Fruit fly (Drosophila melanogaster) whole organism, embryonic: ENCODE measurements around the gene CG2747.

Experiments
- Abd-B ChIP-seq: fragments of 200-800 bp; sonication (Bioruptor generic); optimal IDR thresholded peaks from 2 replicates; lab custom pipeline; 2018; ENCODE audit warnings: missing biosample characterization, mild to moderate bottlenecking, missing genetic modification characterization, moderate library complexity
- CG10147 ChIP-seq: fragments of 200-800 bp; sonication (Bioruptor generic); optimal IDR thresholded peaks from 2 replicates; lab custom pipeline; 2019; ENCODE audit warnings: missing biosample characterization, mild to moderate bottlenecking, missing genetic modification characterization, moderate library complexity
- CG12104 ChIP-seq: fragments of 200-800 bp; sonication (Bioruptor generic); optimal IDR thresholded peaks from 3 replicates; lab custom pipeline; 2016; ENCODE audit warnings: missing biosample characterization, missing genetic modification characterization
- CG12299 ChIP-seq: fragments of 200-800 bp; sonication (Bioruptor generic); optimal IDR thresholded peaks from 2 replicates; lab custom pipeline; 2018; ENCODE audit warnings: missing biosample characterization, mild to moderate bottlenecking, missing genetic modification characterization
- CG12744 ChIP-seq: fragments of 200-800 bp; sonication (Bioruptor generic); optimal IDR thresholded peaks from 2 replicates; lab custom pipeline; 2016; ENCODE audit warnings: missing biosample characterization, missing genetic modification characterization
- CG15514 ChIP-seq: fragments of 200-800 bp; sonication (Bioruptor generic); optimal IDR thresholded peaks from 3 replicates; lab custom pipeline; 2017; ENCODE audit warnings: missing biosample characterization, missing genetic modification characterization, mild to moderate bottlenecking, moderate library complexity, missing genetic modification reagents
- CG15601 ChIP-seq: fragments of 200-800 bp; sonication (Bioruptor generic); optimal IDR thresholded peaks from 3 replicates; lab custom pipeline; 2019; ENCODE audit warnings: missing biosample characterization, mild to moderate bottlenecking, missing genetic modification characterization, moderate library complexity
- CG17328 ChIP-seq: fragments of 200-800 bp; sonication (Bioruptor generic); IDR thresholded peaks from 2 replicates; pipeline ENCODE4 v1.3.6; 2022; ENCODE audit warnings: missing biosample characterization, missing genetic modification characterization
- CG17829 ChIP-seq: fragments of 200-800 bp; optimal IDR thresholded peaks from 2 replicates; lab custom pipeline; 2019; ENCODE audit warnings: missing biosample characterization, mild to moderate bottlenecking, missing genetic modification characterization, moderate library complexity
- CG30403 ChIP-seq: fragments of 200-800 bp; sonication (Bioruptor generic); optimal IDR thresholded peaks from 3 replicates; lab custom pipeline; 2016; ENCODE audit warnings: missing biosample characterization, missing genetic modification characterization
- CG31388 ChIP-seq: fragments of 200-800 bp; sonication (Bioruptor generic); optimal IDR thresholded peaks from 2 replicates; lab custom pipeline; 2016; ENCODE audit warnings: missing biosample characterization, missing genetic modification characterization
- CG33557 ChIP-seq: fragments of 200-800 bp; sonication (Bioruptor generic); optimal IDR thresholded peaks from 2 replicates; lab custom pipeline; 2019; ENCODE audit warnings: missing biosample characterization, mild to moderate bottlenecking, missing genetic modification characterization, moderate library complexity
- CG3838 ChIP-seq: fragments of 200-800 bp; sonication (Bioruptor generic); optimal IDR thresholded peaks from 3 replicates; lab custom pipeline; 2016; ENCODE audit warnings: missing biosample characterization, missing genetic modification characterization
- CG4360 ChIP-seq: fragments of 200-800 bp; sonication (Bioruptor generic); IDR thresholded peaks from 2 replicates; pipeline ENCODE4 v1.3.6; 2022; ENCODE audit warnings: missing biosample characterization, missing genetic modification characterization
- CG4820 ChIP-seq: fragments of 200-800 bp; sonication (Bioruptor generic); optimal IDR thresholded peaks from 3 replicates; lab custom pipeline; 2016; ENCODE audit warnings: missing biosample characterization, missing genetic modification characterization
- CG6854 ChIP-seq: fragments of 200-800 bp; sonication (Bioruptor generic); optimal IDR thresholded peaks from 3 replicates; lab custom pipeline; 2017; ENCODE audit warnings: missing biosample characterization, mild to moderate bottlenecking, missing genetic modification characterization
- CG7271 ChIP-seq: fragments of 200-800 bp; sonication (Bioruptor generic); optimal IDR thresholded peaks from 2 replicates; lab custom pipeline; 2018; ENCODE audit warnings: missing biosample characterization, mild to moderate bottlenecking, missing genetic modification characterization, moderate library complexity
- CG8089 ChIP-seq: fragments of 200-800 bp; sonication (Bioruptor generic); optimal IDR thresholded peaks from 3 replicates; lab custom pipeline; 2016; ENCODE audit warnings: missing biosample characterization, missing genetic modification characterization
- CG8281 ChIP-seq: fragments of 200-800 bp; sonication (Bioruptor generic); optimal IDR thresholded peaks from 2 replicates; lab custom pipeline; 2018; ENCODE audit warnings: missing biosample characterization, mild to moderate bottlenecking, missing genetic modification characterization, moderate library complexity
- CG9797 ChIP-seq: fragments of 200-800 bp; sonication (Bioruptor generic); optimal IDR thresholded peaks from 3 replicates; lab custom pipeline; 2018; ENCODE audit warnings: missing biosample characterization, mild to moderate bottlenecking, missing genetic modification characterization
- CG9876 ChIP-seq: fragments of 200-800 bp; sonication (Bioruptor generic); optimal IDR thresholded peaks from 2 replicates; lab custom pipeline; 2016; ENCODE audit warnings: missing biosample characterization, missing genetic modification characterization
- Camta ChIP-seq: fragments of 200-800 bp; sonication (Bioruptor generic); optimal IDR thresholded peaks from 2 replicates; lab custom pipeline; 2016; ENCODE audit warnings: missing biosample characterization, missing genetic modification characterization
- D19B ChIP-seq: fragments of 200-800 bp; sonication (Bioruptor generic); optimal IDR thresholded peaks from 2 replicates; lab custom pipeline; 2017; ENCODE audit warnings: missing biosample characterization, mild to moderate bottlenecking, missing genetic modification characterization
- Dbx ChIP-seq: fragments of 200-800 bp; sonication (Bioruptor generic); IDR thresholded peaks from 3 replicates; pipeline ENCODE4 v1.3.6; 2022; ENCODE audit warnings: missing biosample characterization, missing genetic modification characterization
- Dip3 ChIP-seq: fragments of 200-800 bp; sonication (Bioruptor generic); optimal IDR thresholded peaks from 3 replicates; lab custom pipeline; 2016; ENCODE audit warnings: missing biosample characterization, missing genetic modification characterization
- Gsc ChIP-seq: fragments of 200-800 bp; sonication (Bioruptor generic); IDR thresholded peaks from 2 replicates; pipeline ENCODE4 v1.3.6; 2022; ENCODE audit warnings: missing biosample characterization, missing genetic modification characterization
- H15 ChIP-seq: fragments of 200-800 bp; sonication (Bioruptor generic); IDR thresholded peaks from 3 replicates; pipeline ENCODE4 v1.3.6; 2022; ENCODE audit warnings: missing biosample characterization, missing genetic modification characterization
- HLH3B ChIP-seq: fragments of 200-800 bp; sonication (Bioruptor generic); IDR thresholded peaks from 2 replicates; pipeline ENCODE4 v1.3.6; 2022; ENCODE audit warnings: missing biosample characterization, missing genetic modification characterization
- MTF-1 ChIP-seq: fragments of 200-800 bp; sonication (Bioruptor generic); optimal IDR thresholded peaks from 2 replicates; lab custom pipeline; 2018; ENCODE audit warnings: missing biosample characterization, mild to moderate bottlenecking, missing genetic modification characterization, borderline replicate concordance
- NC2α ChIP-seq: fragments of 200-800 bp; sonication (Bioruptor generic); optimal IDR thresholded peaks from 2 replicates; lab custom pipeline; 2016; ENCODE audit warnings: missing biosample characterization, missing genetic modification characterization
- NFAT ChIP-seq: fragments of 200-800 bp; sonication (Bioruptor generic); IDR thresholded peaks from 2 replicates; pipeline ENCODE4 v1.3.6; 2022; ENCODE audit warnings: missing biosample characterization, missing genetic modification characterization
- PHDP ChIP-seq: fragments of 200-800 bp; sonication (Bioruptor generic); optimal IDR thresholded peaks from 3 replicates; lab custom pipeline; 2018; ENCODE audit warnings: missing biosample characterization, mild to moderate bottlenecking, missing genetic modification characterization, moderate library complexity
- ap ChIP-seq: fragments of 200-800 bp; sonication (Bioruptor generic); IDR thresholded peaks from 2 replicates; pipeline ENCODE4 v1.3.6; 2022; ENCODE audit warnings: missing biosample characterization, missing genetic modification characterization
- ara ChIP-seq: fragments of 200-800 bp; sonication (Bioruptor generic); IDR thresholded peaks from 2 replicates; pipeline ENCODE4 v1.3.6; 2022; ENCODE audit warnings: missing biosample characterization, missing genetic modification characterization
- bab2 ChIP-seq: fragments of 200-800 bp; sonication (Bioruptor generic); optimal IDR thresholded peaks from 2 replicates; lab custom pipeline; 2016; ENCODE audit warnings: missing biosample characterization, missing genetic modification characterization
- dan ChIP-seq: fragments of 200-800 bp; sonication (Bioruptor generic); IDR thresholded peaks from 2 replicates; pipeline ENCODE4 v1.3.6; 2022; ENCODE audit warnings: missing biosample characterization, missing genetic modification characterization
- en ChIP-seq: fragments of 200-800 bp; sonication (Bioruptor generic); optimal IDR thresholded peaks from 2 replicates; lab custom pipeline; 2016; ENCODE audit warnings: missing biosample characterization, missing genetic modification characterization
- eve ChIP-seq, 2 experiments: fragments of >200 bp; optimal IDR thresholded peaks; 2 replicates each; lab custom pipeline; 2017; ENCODE audit warnings: missing biosample characterization in 2 of 2, missing genetic modification characterization in 2 of 2
- gce ChIP-seq: fragments of 200-800 bp; sonication (Bioruptor generic); IDR thresholded peaks from 3 replicates; pipeline ENCODE4 v1.3.6; 2022; ENCODE audit warnings: missing biosample characterization, missing genetic modification characterization
- gt ChIP-seq: fragments of 200-800 bp; sonication (Bioruptor generic); IDR thresholded peaks from 2 replicates; pipeline ENCODE4 v1.3.6; 2022; ENCODE audit warnings: missing biosample characterization, missing genetic modification characterization
- h ChIP-seq: fragments of >200 bp; optimal IDR thresholded peaks from 2 replicates; lab custom pipeline; 2017
- ham ChIP-seq: fragments of 200-800 bp; sonication (Bioruptor generic); IDR thresholded peaks from 2 replicates; pipeline ENCODE4 v1.3.6; 2022; ENCODE audit warnings: missing biosample characterization, missing genetic modification characterization
- hbn ChIP-seq: fragments of 200-800 bp; sonication (Bioruptor generic); IDR thresholded peaks from 2 replicates; pipeline ENCODE4 v1.3.6; 2022; ENCODE audit warnings: missing biosample characterization, missing genetic modification characterization; ENCODE audit not compliant: partially characterized antibody
- insv ChIP-seq, 2 experiments: fragments of 200-800 bp; sonication (Bioruptor generic); optimal IDR thresholded peaks; 3 replicates each; lab custom pipeline; 2016 to 2018; ENCODE audit warnings: missing biosample characterization in 2 of 2, missing genetic modification characterization in 2 of 2
- jigr1 ChIP-seq: fragments of 200-800 bp; sonication (Bioruptor generic); IDR thresholded peaks from 3 replicates; pipeline ENCODE4 v1.3.6; 2022; ENCODE audit warnings: missing biosample characterization, missing genetic modification characterization
- prd ChIP-seq, 3 experiments: fragments of >200 bp in 2 of 3; fragments of 200-800 bp in 1 of 3; sonication (Bioruptor generic) in 1 of 3; optimal IDR thresholded peaks in 2 of 3; IDR thresholded peaks in 1 of 3; 2 replicates in 2 of 3; 3 replicates in 1 of 3; pipeline versions ENCODE4 v1.3.6 to Lab custom; 2017 to 2022; ENCODE audit warnings: missing biosample characterization in 1 of 3, missing genetic modification characterization in 1 of 3
- pum ChIP-seq: fragments of 200-800 bp; sonication (Bioruptor generic); optimal IDR thresholded peaks from 2 replicates; lab custom pipeline; 2016; ENCODE audit warnings: missing biosample characterization, missing genetic modification characterization
- tna ChIP-seq: fragments of 200-800 bp; sonication (Bioruptor generic); IDR thresholded peaks from 2 replicates; pipeline ENCODE4 v1.3.6; 2022; ENCODE audit warnings: missing biosample characterization, missing genetic modification characterization; ENCODE audit not compliant: partially characterized antibody
- vnd ChIP-seq: fragments of 200-800 bp; sonication (Bioruptor generic); IDR thresholded peaks from 3 replicates; pipeline ENCODE4 v1.3.6; 2022; ENCODE audit warnings: missing biosample characterization, missing genetic modification characterization; ENCODE audit not compliant: partially characterized antibody
- wek ChIP-seq: fragments of 200-800 bp; sonication (Bioruptor generic); optimal IDR thresholded peaks from 3 replicates; lab custom pipeline; 2018; ENCODE audit warnings: missing biosample characterization, mild to moderate bottlenecking, missing genetic modification characterization, moderate library complexity
- yki ChIP-seq: fragments of >200 bp; optimal IDR thresholded peaks from 3 replicates; lab custom pipeline; 2018

The CG2747 gene

DNA sequence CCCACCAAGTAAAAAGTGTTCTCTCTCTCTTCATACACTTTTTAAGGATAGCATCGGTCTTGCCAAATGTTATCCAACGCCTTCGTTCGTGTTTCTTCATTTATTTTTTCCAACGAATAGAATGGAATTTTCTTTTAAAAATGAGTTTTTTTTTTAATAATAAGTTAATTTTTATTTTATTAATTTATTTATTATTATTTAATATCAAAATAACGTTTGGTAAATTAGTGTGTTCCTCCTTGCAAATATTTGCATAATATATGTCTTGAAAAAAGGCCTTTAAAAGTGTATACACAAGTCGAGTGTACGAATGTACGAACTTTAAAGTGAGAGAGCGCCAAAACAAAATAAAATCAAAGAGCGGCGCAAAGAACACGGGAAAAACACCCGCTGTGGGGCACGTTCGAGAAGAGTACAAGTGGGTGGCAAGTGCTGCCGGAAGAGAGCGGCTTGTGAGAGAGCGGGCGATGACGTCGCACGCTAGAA lies 3.3 kb downstream of the CG2747 start (continued):
- TF ChIP-seq CG3838 (GFP tag; lab: Kevin White, UChicago) (peak; percentile 21), en (no peak), dan (no peak), CG12744 (no peak), Camta (no peak), wek (no peak), ap (GFP tag; lab: Robert Waterston, UW) (peak; percentile 56), gce (GFP tag; lab: Robert Waterston, UW) (0 out of 3 replicates have a peak, but pooled peaks have one; percentile 39), CG9797 (GFP tag; lab: Kevin White, UChicago) (no peak), vnd (GFP tag; lab: Robert Waterston, UW) (no peak), CG15601 (tag; lab: Kevin White, UChicago) (peak; percentile 92), CG15514 (GFP tag; lab: Kevin White, UChicago) (peak; percentile 45), D19B (GFP tag; lab: Kevin White, UChicago) (peak; percentile 19), hbn (GFP tag; lab: Robert Waterston, UW) (0 out of 2 replicates have a peak, but pooled peaks have one; percentile 28), CG30403 (peak; percentile 85), Dip3 (GFP tag; lab: Kevin White, UChicago) (peak; percentile 3), bab2 (GFP tag; lab: Kevin White, UChicago) (peak; percentile 6), h (lab: Kevin White, UChicago) (no peak), HLH3B (GFP tag; lab: Robert Waterston, UW) (peak; percentile 70), eve (GFP tag; optimal IDR thresholded peaks at IDR 0.05; lab: Kevin White, UChicago) (no peak), prd (optimal IDR thresholded peaks at IDR 0.05; lab: Kevin White, UChicago) (no peak), prd (GFP tag; IDR thresholded peaks at IDR 0.05; lab: Robert Waterston, UW) (peak; percentile 75), NFAT (GFP tag; lab: Robert Waterston, UW) (peak; percentile 70), PHDP (tag; lab: Kevin White, UChicago) (peak; percentile 95), CG8281 (tag; lab: Kevin White, UChicago) (peak; percentile 68), CG8089 (GFP tag; lab: Kevin White, UChicago) (no peak), insv (GFP tag; optimal IDR thresholded peaks at IDR 0.05; lab: Kevin White, UChicago) (peak in 1 of 2 experiments; percentile 41), CG9876 (peak; percentile 14), CG31388 (GFP tag; lab: Kevin White, UChicago) (no peak), MTF-1 (GFP tag; lab: Kevin White, UChicago) (peak; percentile 8), tna (no peak), NC2α (GFP tag; lab: Kevin White, UChicago) (no peak), pum (GFP tag; lab: Kevin White, UChicago) (no peak), jigr1 (GFP tag; lab: Robert Waterston, UW) (no peak), CG12104 (GFP tag; lab: Kevin White, UChicago) (peak; percentile 77), CG6854 (GFP tag; lab: Kevin White, UChicago) (peak; percentile 80), CG7271 (no peak), CG4360 (GFP tag; lab: Robert Waterston, UW) (0 out of 2 replicates have a peak, but pooled peaks have one; percentile 23), CG17328 (GFP tag; lab: Robert Waterston, UW) (peak; percentile 66), CG4820 (no peak), ham (no peak), Gsc (GFP tag; lab: Robert Waterston, UW) (no peak), CG12299 (tag; lab: Kevin White, UChicago) (peak; percentile 85), yki (lab: Kevin White, UChicago) (no peak), CG10147 (peak; percentile 81), CG17829 (tag; lab: Kevin White, UChicago) (peak; percentile 83), gt (GFP tag; lab: Robert Waterston, UW) (no peak), ara (GFP tag; lab: Robert Waterston, UW) (peak; percentile 26; the same call in 1 of the 2 replicates), CG33557 (GFP tag; lab: Kevin White, UChicago) (peak; percentile 76), Dbx (GFP tag; lab: Robert Waterston, UW) (0 out of 3 replicates have a peak, but pooled peaks have one; percentile 14), Abd-B (GFP tag; lab: Kevin White, UChicago) (peak; percentile 74), H15 (0 out of 3 replicates have a peak, but pooled peaks have one; percentile 48)
